Worm (Caenorhabditis elegans): ENCODE measurements around the gene F42A9.11.

The F42A9.11 gene

ce11 chrIV:8626294-8626693 is 1.1 kb upstream of the F42A9.11 start (continued):
- TF ChIP-seq mxl-2 (GFP tag; conservative IDR thresholded peaks at IDR 0.05): no peak
- TF ChIP-seq D1046.2 (GFP tag; IDR thresholded peaks at IDR 0.05): no peak
- TF ChIP-seq nhr-102 (tag; optimal IDR thresholded peaks at IDR 0.05): no peak
- TF ChIP-seq zag-1 (tag; optimal IDR thresholded peaks at IDR 0.05): no peak
- TF ChIP-seq zfp-3 (GFP tag; conservative IDR thresholded peaks at IDR 0.05): no peak
- 0 out of 2 replicates have a peak, but pooled peaks have one; percentile 18 for TF ChIP-seq ctbp-1 (GFP tag; IDR thresholded peaks at IDR 0.05)

- no peak for TF ChIP-seq ztf-7 (tag; optimal IDR thresholded peaks at IDR 0.05)
- no peak for TF ChIP-seq zfp-2 (tag; optimal IDR thresholded peaks at IDR 0.05)
- TF ChIP-seq ctbp-1 (GFP tag; IDR thresholded peaks at IDR 0.05): no peak
- TF ChIP-seq nhr-41 (GFP tag; IDR thresholded peaks at IDR 0.05): no peak
- no peak for TF ChIP-seq fkh-10 (GFP tag; optimal IDR thresholded peaks at IDR 0.05)
- no peak for TF ChIP-seq zfp-3 (GFP tag; conservative IDR thresholded peaks at IDR 0.05)
- no peak for TF ChIP-seq spr-3 (GFP tag; optimal IDR thresholded peaks at IDR 0.05)
- no peak for TF ChIP-seq pqm-1 (tag; optimal IDR thresholded peaks at IDR 0.05)
- no peak for TF ChIP-seq snpc-4 (tag; optimal IDR thresholded peaks at IDR 0.05)
- TF ChIP-seq hlh-30 (tag; optimal IDR thresholded peaks at IDR 0.05; ENCODE audit: insufficient read depth): no peak
- no peak for TF ChIP-seq madf-9 (GFP tag; conservative IDR thresholded peaks at IDR 0.05)
- TF ChIP-seq hmg-1.1 (GFP tag; IDR thresholded peaks at IDR 0.05): no peak
- no peak for TF ChIP-seq unc-62 (GFP tag; optimal IDR thresholded peaks at IDR 0.05 in 1 of 2)
- TF ChIP-seq unc-62 (tag; optimal IDR thresholded peaks at IDR 0.05): no peak
- no peak for TF ChIP-seq hif-1 (tag; optimal IDR thresholded peaks at IDR 0.05)
- no peak for TF ChIP-seq nhr-10 (tag; optimal IDR thresholded peaks at IDR 0.05)
- no peak for TF ChIP-seq lsy-2 (tag; optimal IDR thresholded peaks at IDR 0.05)
- TF ChIP-seq lin-15B (tag; optimal IDR thresholded peaks at IDR 0.05): no peak
- TF ChIP-seq nhr-6 (tag; optimal IDR thresholded peaks at IDR 0.05): no peak
- no peak for TF ChIP-seq tra-1 (GFP tag; IDR thresholded peaks at IDR 0.05)
These were observed 825 bp downstream of the F42A9.11 start for ce11 chrIV:8628262-8628661.

- TF ChIP-seq tag-97 (GFP tag; IDR thresholded peaks at IDR 0.05): no peak
- no peak for TF ChIP-seq zag-1 (tag; optimal IDR thresholded peaks at IDR 0.05)
- TF ChIP-seq ama-1 (optimal IDR thresholded peaks at IDR 0.05): no peak
- no peak for TF ChIP-seq madf-5 (GFP tag; IDR thresholded peaks at IDR 0.05)
- TF ChIP-seq rbr-2 (tag; optimal IDR thresholded peaks at IDR 0.05): peak; percentile 50
- no peak for TF ChIP-seq madf-9 (GFP tag; conservative IDR thresholded peaks at IDR 0.05)
- TF ChIP-seq Y105C5A.15 (GFP tag; IDR thresholded peaks at IDR 0.05): no peak
- TF ChIP-seq hmg-1.1 (GFP tag; IDR thresholded peaks at IDR 0.05): peak; percentile 68
- TF ChIP-seq unc-130 (GFP tag; optimal IDR thresholded peaks at IDR 0.05): no peak
- no peak for TF ChIP-seq zfp-3 (GFP tag; conservative IDR thresholded peaks at IDR 0.05)
- no peak for TF ChIP-seq nhr-237 (tag; optimal IDR thresholded peaks at IDR 0.05)
- TF ChIP-seq daf-8 (GFP tag; IDR thresholded peaks at IDR 0.05): no peak
- TF ChIP-seq skn-1 (tag; optimal IDR thresholded peaks at IDR 0.05): no peak
- TF ChIP-seq ceh-82 (tag; optimal IDR thresholded peaks at IDR 0.05): no peak
- peak; percentile 14 for TF ChIP-seq mes-2 (tag; optimal IDR thresholded peaks at IDR 0.05; ENCODE audit: poor library complexity, severe bottlenecking)
- no peak for TF ChIP-seq mxl-3 (GFP tag; optimal IDR thresholded peaks at IDR 0.05)
- TF ChIP-seq zip-11 (GFP tag; IDR thresholded peaks at IDR 0.05): no peak
- TF ChIP-seq F44E2.7 (GFP tag; IDR thresholded peaks at IDR 0.05): no peak
- no peak for TF ChIP-seq lin-1 (GFP tag; IDR thresholded peaks at IDR 0.05)
- no peak for TF ChIP-seq nhr-25 (tag; optimal IDR thresholded peaks at IDR 0.05; ENCODE audit: borderline replicate concordance, insufficient read depth)
- TF ChIP-seq aha-1 (tag): peak; percentile 95
- no peak for TF ChIP-seq nhr-28 (tag; optimal IDR thresholded peaks at IDR 0.05)
- TF ChIP-seq F26F4.8 (GFP tag; conservative IDR thresholded peaks at IDR 0.05): no peak
- TF ChIP-seq daf-19 (GFP tag; conservative IDR thresholded peaks at IDR 0.05): no peak
- no peak for TF ChIP-seq nhr-111 (GFP tag; optimal IDR thresholded peaks at IDR 0.05)
- no peak for TF ChIP-seq snpc-4 (tag; optimal IDR thresholded peaks at IDR 0.05)
- no peak for TF ChIP-seq jun-1 (tag; optimal IDR thresholded peaks at IDR 0.05)
- peak; percentile 29 to 50 for TF ChIP-seq lsy-2 (tag; optimal IDR thresholded peaks at IDR 0.05)
- TF ChIP-seq lin-39 (tag; optimal IDR thresholded peaks at IDR 0.05): no peak
- no peak for TF ChIP-seq nhr-6 (tag; optimal IDR thresholded peaks at IDR 0.05)
- TF ChIP-seq F37D6.2 (tag; optimal IDR thresholded peaks at IDR 0.05): no peak
- no peak for TF ChIP-seq pqm-1 (tag; optimal IDR thresholded peaks at IDR 0.05)
- TF ChIP-seq nhr-102 (tag; optimal IDR thresholded peaks at IDR 0.05): no peak
- no peak for TF ChIP-seq lin-15B (tag; optimal IDR thresholded peaks at IDR 0.05)
These were observed 2.2 kb downstream of the F42A9.11 start for ce11 chrIV:8629609-8630052.
